Worm (Caenorhabditis elegans): Measurements from ENCODE around the gene slc-46A.

DNA sequence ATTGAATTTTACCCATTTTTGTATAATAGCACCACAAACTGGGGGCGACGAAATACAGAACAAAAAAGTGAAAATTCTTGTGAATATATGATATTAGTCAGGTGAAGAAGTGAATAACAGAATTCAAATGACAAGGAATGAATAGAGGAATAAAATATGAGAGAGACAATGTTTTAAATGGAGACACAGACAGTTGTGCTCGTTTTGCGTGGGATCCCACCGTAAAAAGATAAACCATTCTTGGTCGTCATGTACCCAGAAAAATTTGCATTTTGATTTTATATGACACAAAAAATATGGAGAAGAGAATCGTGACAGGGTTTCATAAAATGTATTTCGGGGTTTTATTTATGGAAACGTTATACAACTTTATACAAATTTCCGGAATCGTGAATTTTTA lies 41.3 kb upstream of the slc-46A start, which contains the start of gene F36H12.17:
- TF ChIP-seq snpc-4 (tag; optimal IDR thresholded peaks at IDR 0.05) (no peak), lin-39 (tag; optimal IDR thresholded peaks at IDR 0.05) (no peak), ces-1 (GFP tag; optimal IDR thresholded peaks at IDR 0.05) (no peak), ama-1 (optimal IDR thresholded peaks at IDR 0.05) (no peak), mdl-1 (tag; optimal IDR thresholded peaks at IDR 0.05) (no peak), unc-86 (tag; optimal IDR thresholded peaks at IDR 0.05) (no peak), nhr-19 (GFP tag; conservative IDR thresholded peaks at IDR 0.05) (no peak), nhr-28 (tag; optimal IDR thresholded peaks at IDR 0.05) (no peak)

All from whole organism, L1 larva.